Worm (Caenorhabditis elegans): ENCODE data around the gene nhr-41.

The nhr-41 gene

ce11 chrIV:1389599-1389998 lies 3.6 kb downstream of the nhr-41 start:
- TF ChIP-seq dve-1 (tag; optimal IDR thresholded peaks at IDR 0.05; ENCODE audit: insufficient read depth) (peak; percentile 32), dmd-6 (GFP tag; IDR thresholded peaks at IDR 0.05) (peak; percentile 43; the same call in 1 of the 2 replicates), rbr-2 (tag; optimal IDR thresholded peaks at IDR 0.05) (no peak), pqm-1 (tag; optimal IDR thresholded peaks at IDR 0.05) (peak; percentile 34), nhr-41 (GFP tag; IDR thresholded peaks at IDR 0.05) (peak; percentile 62; the same call in 1 of the 2 replicates), aha-1 (tag) (peak; percentile 26), hlh-11 (tag; optimal IDR thresholded peaks at IDR 0.05) (peak; percentile 39), nhr-28 (tag; optimal IDR thresholded peaks at IDR 0.05) (peak; percentile 19), nhr-77 (tag; optimal IDR thresholded peaks at IDR 0.05) (peak; percentile 4), pha-4 (GFP tag; IDR thresholded peaks at IDR 0.05) (no peak), pha-4 (tag; optimal IDR thresholded peaks at IDR 0.05) (no peak)

- TF ChIP-seq vab-7 (GFP tag; IDR thresholded peaks at IDR 0.05), result 0 out of 2 replicates have a peak, but pooled peaks have one; percentile 26
- no peak for TF ChIP-seq Y105C5A.15 (GFP tag; IDR thresholded peaks at IDR 0.05)
- TF ChIP-seq lin-38 (GFP tag; IDR thresholded peaks at IDR 0.05), result 0 out of 2 replicates have a peak, but pooled peaks have one; percentile 19
These were observed 4.1 kb downstream of the nhr-41 start for ce11 chrIV:1390102-1390501.

ce11 chrIV:1391446-1391845 lies 5.4 kb downstream of the nhr-41 start:
- TF ChIP-seq saeg-2 (GFP tag; IDR thresholded peaks at IDR 0.05), result no peak
- TF ChIP-seq zfp-2 (tag; optimal IDR thresholded peaks at IDR 0.05), result no peak
- no peak for TF ChIP-seq nhr-48 (tag; optimal IDR thresholded peaks at IDR 0.05)
- no peak for TF ChIP-seq daf-16 (GFP tag; optimal IDR thresholded peaks at IDR 0.05)
- TF ChIP-seq daf-16 (tag; optimal IDR thresholded peaks at IDR 0.05), result peak; percentile 26
- peak in 1 of 2 experiments; percentile 48 for TF ChIP-seq unc-62 (GFP tag; optimal IDR thresholded peaks at IDR 0.05 in 1 of 2)
- TF ChIP-seq unc-62 (tag; optimal IDR thresholded peaks at IDR 0.05), result no peak

- TF ChIP-seq zip-11 (GFP tag; IDR thresholded peaks at IDR 0.05) (no peak), egl-27 (tag; optimal IDR thresholded peaks at IDR 0.05) (no peak), attf-4 (tag; optimal IDR thresholded peaks at IDR 0.05) (no peak), saeg-2 (GFP tag; IDR thresholded peaks at IDR 0.05) (no peak), spr-3 (GFP tag; optimal IDR thresholded peaks at IDR 0.05) (no peak)
These were observed 8.1 kb downstream of the nhr-41 start for ce11 chrIV:1394077-1394476.

- TF ChIP-seq unc-62 (GFP tag; optimal IDR thresholded peaks at IDR 0.05 in 1 of 2) (peak in 1 of 2 experiments; percentile 96), unc-62 (tag; optimal IDR thresholded peaks at IDR 0.05) (no peak), lin-38 (GFP tag; IDR thresholded peaks at IDR 0.05) (no peak)
These were observed 11.9 kb downstream of the nhr-41 start for ce11 chrIV:1397895-1398294.

ce11 chrIV:1400016-1400415 lies 14.0 kb downstream of the nhr-41 start:
- TF ChIP-seq lin-29 (GFP tag; IDR thresholded peaks at IDR 0.05) (no peak), unc-62 (GFP tag; optimal IDR thresholded peaks at IDR 0.05 in 1 of 2) (peak in 1 of 2 experiments; percentile 65), unc-62 (tag; optimal IDR thresholded peaks at IDR 0.05) (no peak), madf-5 (GFP tag; IDR thresholded peaks at IDR 0.05) (no peak), spr-3 (GFP tag; optimal IDR thresholded peaks at IDR 0.05) (no peak), ceh-28 (tag; optimal IDR thresholded peaks at IDR 0.05) (peak; percentile 55)

ce11 chrIV:1403960-1404359 lies 17.9 kb downstream of the nhr-41 start:
- TF ChIP-seq dve-1 (tag; optimal IDR thresholded peaks at IDR 0.05; ENCODE audit: insufficient read depth) (peak; percentile 30), hlh-30 (tag; optimal IDR thresholded peaks at IDR 0.05; ENCODE audit: insufficient read depth) (peak; percentile 51), snpc-4 (tag; optimal IDR thresholded peaks at IDR 0.05) (no peak), daf-16 (GFP tag; optimal IDR thresholded peaks at IDR 0.05) (no peak), daf-16 (tag; optimal IDR thresholded peaks at IDR 0.05) (peak; percentile 55)

All from whole organism, L4 larva.